Fruit fly (Drosophila melanogaster) whole organism, wandering third instar larva: ENCODE measurements around the gene CG10874.

Source experiments
- Abd-B ChIP-seq: fragments of >200 bp; optimal IDR thresholded peaks from 2 replicates; lab custom pipeline; 2017; ENCODE audit warnings: missing biosample characterization, missing genetic modification characterization
- CG32264 ChIP-seq: fragments of 200-800 bp; sonication (Bioruptor generic); optimal IDR thresholded peaks from 2 replicates; lab custom pipeline; 2016; ENCODE audit warnings: missing biosample characterization, missing genetic modification characterization
- CG9705 ChIP-seq: fragments of 200-800 bp; sonication (Bioruptor generic); optimal IDR thresholded peaks from 2 replicates; lab custom pipeline; 2018; ENCODE audit warnings: missing biosample characterization, mild to moderate bottlenecking, missing genetic modification characterization
- CrebA ChIP-seq: fragments of 200-800 bp; sonication (Bioruptor generic); optimal IDR thresholded peaks from 2 replicates; lab custom pipeline; 2016; ENCODE audit warnings: missing biosample characterization, mild to moderate bottlenecking, missing genetic modification characterization, borderline replicate concordance
- Dfd ChIP-seq: fragments of >200 bp; optimal IDR thresholded peaks from 2 replicates; lab custom pipeline; 2017; ENCODE audit warnings: missing biosample characterization, missing genetic modification characterization
- Dif ChIP-seq: fragments of 200-275, 200-300 bp; sonication (Bioruptor generic); optimal IDR thresholded peaks from 2 replicates; lab custom pipeline; 2018; ENCODE audit warnings: missing biosample characterization, missing genetic modification characterization; ENCODE audit not compliant: partially characterized antibody
- GATAd ChIP-seq: sonication (Bioruptor generic); optimal IDR thresholded peaks from 2 replicates; lab custom pipeline; 2016; ENCODE audit warnings: missing biosample characterization, missing genetic modification characterization
- HLH106 ChIP-seq: fragments of 200-800 bp; optimal IDR thresholded peaks from 3 replicates; lab custom pipeline; 2019; ENCODE audit warnings: missing biosample characterization, mild to moderate bottlenecking, missing genetic modification characterization, moderate library complexity
- Hnf4 ChIP-seq: fragments of 200-800 bp; sonication (Bioruptor generic); optimal IDR thresholded peaks from 2 replicates; lab custom pipeline; 2016; ENCODE audit warnings: missing biosample characterization, mild to moderate bottlenecking, missing genetic modification characterization
- Hr78 ChIP-seq: fragments of >200 bp; optimal IDR thresholded peaks from 2 replicates; lab custom pipeline; 2017; ENCODE audit warnings: missing biosample characterization, missing genetic modification characterization
- Hr83 ChIP-seq: fragments of 200-300 bp; sonication (Bioruptor generic); optimal IDR thresholded peaks from 2 replicates; lab custom pipeline; 2016; ENCODE audit warnings: missing biosample characterization, mild to moderate bottlenecking, missing genetic modification characterization, moderate library complexity; ENCODE audit not compliant: poor library complexity, severe bottlenecking
- Jra ChIP-seq: sonication (Bioruptor generic); optimal IDR thresholded peaks from 2 replicates; lab custom pipeline; 2016; ENCODE audit warnings: missing biosample characterization, missing genetic modification characterization
- Mio ChIP-seq: sonication (Bioruptor generic); optimal IDR thresholded peaks from 2 replicates; lab custom pipeline; 2016; ENCODE audit warnings: missing biosample characterization, missing genetic modification characterization
- Myc ChIP-seq: fragments of >200 bp; optimal IDR thresholded peaks from 2 replicates; lab custom pipeline; 2017
- N ChIP-seq: fragments of >200 bp; optimal IDR thresholded peaks from 2 replicates; lab custom pipeline; 2018; ENCODE audit warnings: missing biosample characterization, missing external identifiers, missing genetic modification characterization
- OdsH ChIP-seq: fragments of 200-800 bp; sonication (Bioruptor generic); optimal IDR thresholded peaks from 2 replicates; lab custom pipeline; 2016; ENCODE audit warnings: missing biosample characterization, mild to moderate bottlenecking, missing genetic modification characterization
- Rel ChIP-seq, 2 experiments: fragments of 200-800 bp; sonication (Bioruptor generic) in 1 of 2; optimal IDR thresholded peaks; 2 replicates in 1 of 2; 3 replicates in 1 of 2; lab custom pipeline; 2016 to 2019; ENCODE audit warnings: mild to moderate bottlenecking in 2 of 2, missing biosample characterization in 2 of 2, missing genetic modification characterization in 2 of 2, moderate library complexity in 1 of 2
- Sp1 ChIP-seq: fragments of 200-800 bp; sonication (Bioruptor generic); optimal IDR thresholded peaks from 3 replicates; lab custom pipeline; 2019; ENCODE audit warnings: missing biosample characterization, mild to moderate bottlenecking, missing genetic modification characterization, moderate library complexity
- Vsx2 ChIP-seq: fragments of 200-300, 225-300 bp; sonication (Bioruptor generic); optimal IDR thresholded peaks from 2 replicates; lab custom pipeline; 2018; ENCODE audit warnings: missing biosample characterization, missing genetic modification characterization; ENCODE audit not compliant: partially characterized antibody
- br ChIP-seq: fragments of 200-800 bp; sonication (Bioruptor generic); optimal IDR thresholded peaks from 2 replicates; lab custom pipeline; 2016; ENCODE audit warnings: missing biosample characterization, missing genetic modification characterization
- brk ChIP-seq: fragments of 200-800 bp; sonication (Bioruptor generic); optimal IDR thresholded peaks from 2 replicates; lab custom pipeline; 2016; ENCODE audit warnings: missing biosample characterization, mild to moderate bottlenecking, missing genetic modification characterization
- dl ChIP-seq, 2 experiments: fragments of 175-275, 200-275 bp in 1 of 2; fragments of 200-275 bp in 1 of 2; sonication (Bioruptor generic); optimal IDR thresholded peaks; lab custom pipeline; 2018; ENCODE audit warnings: mild to moderate bottlenecking in 2 of 2, missing biosample characterization in 2 of 2, missing genetic modification characterization in 2 of 2, moderate library complexity in 2 of 2; ENCODE audit not compliant: partially characterized antibody in 2 of 2, insufficient read depth in 1 of 2
- dmrt93B ChIP-seq: fragments of 200-800 bp; sonication (Bioruptor generic); optimal IDR thresholded peaks from 2 replicates; lab custom pipeline; 2018; ENCODE audit warnings: missing biosample characterization, mild to moderate bottlenecking, missing genetic modification characterization
- dsf ChIP-seq: sonication (Bioruptor generic); optimal IDR thresholded peaks from 2 replicates; lab custom pipeline; 2016; ENCODE audit warnings: missing biosample characterization, missing genetic modification characterization, borderline replicate concordance
- ey ChIP-seq: fragments of 200-800 bp; sonication (Bioruptor generic); optimal IDR thresholded peaks from 2 replicates; lab custom pipeline; 2016; ENCODE audit warnings: missing biosample characterization, missing genetic modification characterization
- foxo ChIP-seq, 2 experiments: fragments of 200-800 bp; sonication (Bioruptor generic); optimal IDR thresholded peaks; 2 replicates in 1 of 2; 3 replicates in 1 of 2; lab custom pipeline; 2016 to 2017; ENCODE audit warnings: missing biosample characterization in 2 of 2, missing genetic modification characterization in 2 of 2
- fru ChIP-seq: fragments of 200-800 bp; sonication (Bioruptor generic); optimal IDR thresholded peaks from 3 replicates; lab custom pipeline; 2016; ENCODE audit warnings: missing biosample characterization, mild to moderate bottlenecking, missing genetic modification characterization
- h ChIP-seq: fragments of 200-800 bp; sonication (Bioruptor generic); optimal IDR thresholded peaks from 3 replicates; lab custom pipeline; 2016; ENCODE audit warnings: missing biosample characterization, mild to moderate bottlenecking, missing genetic modification characterization
- jim ChIP-seq: fragments of 175-275, 200-325 bp; sonication (Bioruptor generic); optimal IDR thresholded peaks from 2 replicates; lab custom pipeline; 2016; ENCODE audit warnings: missing biosample characterization, mild to moderate bottlenecking, missing genetic modification characterization
- lola ChIP-seq: fragments of >200 bp; optimal IDR thresholded peaks from 2 replicates; lab custom pipeline; 2017; ENCODE audit warnings: missing biosample characterization, missing genetic modification characterization
- pan ChIP-seq: fragments of >200 bp; optimal IDR thresholded peaks from 2 replicates; lab custom pipeline; 2017
- psq ChIP-seq: fragments of 200-800 bp; sonication (Bioruptor generic); optimal IDR thresholded peaks from 3 replicates; lab custom pipeline; 2017; ENCODE audit warnings: missing biosample characterization, mild to moderate bottlenecking, missing genetic modification characterization, moderate library complexity
- rgr ChIP-seq: fragments of 200-800 bp; sonication (Bioruptor generic); optimal IDR thresholded peaks from 3 replicates; lab custom pipeline; 2016; ENCODE audit warnings: missing biosample characterization, mild to moderate bottlenecking, missing genetic modification characterization
- sage ChIP-seq: fragments of 200-800 bp; sonication (Bioruptor generic); optimal IDR thresholded peaks from 2 replicates; lab custom pipeline; 2016; ENCODE audit warnings: missing biosample characterization, mild to moderate bottlenecking, missing genetic modification characterization
- sv ChIP-seq: fragments of 200-800 bp; sonication (Bioruptor generic); optimal IDR thresholded peaks from 3 replicates; lab custom pipeline; 2016; ENCODE audit warnings: missing biosample characterization, missing genetic modification characterization
- tai ChIP-seq: sonication (Bioruptor generic); optimal IDR thresholded peaks from 2 replicates; lab custom pipeline; 2016; ENCODE audit warnings: missing biosample characterization, missing genetic modification characterization
- usp ChIP-seq: fragments of >200 bp; optimal IDR thresholded peaks from 2 replicates; lab custom pipeline; 2017; ENCODE audit warnings: missing biosample characterization, missing genetic modification characterization
- woc ChIP-seq: sonication (Bioruptor generic); optimal IDR thresholded peaks from 2 replicates; lab custom pipeline; 2016; ENCODE audit warnings: missing biosample characterization, mild to moderate bottlenecking, missing genetic modification characterization

Gene CG10874

dm6 chr2L:2202018-2202852 is 10.0 kb upstream of the CG10874 start:
- TF ChIP-seq GATAd (GFP tag; lab: Kevin White, UChicago) (no peak), woc (GFP tag; lab: Kevin White, UChicago) (peak; percentile 100), jim (GFP tag; lab: Kevin White, UChicago) (peak; percentile 54), HLH106 (tag; lab: Kevin White, UChicago) (peak; percentile 100), N (peak; percentile 24), Jra (GFP tag; lab: Kevin White, UChicago) (peak; percentile 99), Vsx2 (peak; percentile 87), dmrt93B (GFP tag; lab: Kevin White, UChicago) (peak; percentile 99), CG32264 (GFP tag; lab: Kevin White, UChicago) (peak; percentile 99), Myc (lab: Kevin White, UChicago) (no peak), Mio (GFP tag; lab: Kevin White, UChicago) (peak; percentile 94), fru (GFP tag; lab: Kevin White, UChicago) (peak; percentile 100), Hr78 (GFP tag; lab: Kevin White, UChicago) (no peak), CrebA (GFP tag; lab: Kevin White, UChicago) (peak; percentile 97), pan (no peak), brk (GFP tag; lab: Kevin White, UChicago) (peak; percentile 99), psq (GFP tag; lab: Kevin White, UChicago) (peak; percentile 99), Sp1 (peak; percentile 100), Abd-B (GFP tag; lab: Kevin White, UChicago) (peak; percentile 1), dl (GFP tag; optimal IDR thresholded peaks at IDR 0.05; lab: Kevin White, UChicago; ENCODE audit: insufficient read depth in 1 of 2, partially characterized antibody in 2 of 2) (peak; percentile 74 to 82), Hnf4 (peak; percentile 100), br (GFP tag; lab: Kevin White, UChicago) (peak; percentile 100), foxo (GFP tag; optimal IDR thresholded peaks at IDR 0.05; lab: Kevin White, UChicago) (peak; percentile 98 to 100), Dif (GFP tag; lab: Kevin White, UChicago) (peak; percentile 87), usp (GFP tag; lab: Kevin White, UChicago) (no peak), sv (GFP tag; lab: Kevin White, UChicago) (peak; percentile 97), Hr83 (GFP tag; lab: Kevin White, UChicago) (peak; percentile 84), Rel (GFP tag; optimal IDR thresholded peaks at IDR 0.05; lab: Kevin White, UChicago) (peak; percentile 100), Rel (tag; optimal IDR thresholded peaks at IDR 0.05; lab: Kevin White, UChicago) (peak; percentile 64), rgr (GFP tag; lab: Kevin White, UChicago) (peak; percentile 100), ey (peak; percentile 100), tai (GFP tag; lab: Kevin White, UChicago) (peak; percentile 99), sage (peak; percentile 99), CG9705 (GFP tag; lab: Kevin White, UChicago) (peak; percentile 98), lola (no peak), OdsH (GFP tag; lab: Kevin White, UChicago) (peak; percentile 100), h (peak; percentile 100), dsf (GFP tag; lab: Kevin White, UChicago) (peak; percentile 98), Dfd (GFP tag; lab: Kevin White, UChicago) (no peak)

- no peak for TF ChIP-seq Mio (GFP tag; lab: Kevin White, UChicago)
- peak; percentile 76 for TF ChIP-seq br (GFP tag; lab: Kevin White, UChicago)
- peak; percentile 76 for TF ChIP-seq fru (GFP tag; lab: Kevin White, UChicago)
- TF ChIP-seq Abd-B (GFP tag; lab: Kevin White, UChicago): no peak
- no peak for TF ChIP-seq Myc (lab: Kevin White, UChicago)
- TF ChIP-seq dsf (GFP tag; lab: Kevin White, UChicago): no peak
- TF ChIP-seq psq (GFP tag; lab: Kevin White, UChicago): peak; percentile 48
- peak; percentile 78 for TF ChIP-seq ey
- TF ChIP-seq Hr83 (GFP tag; lab: Kevin White, UChicago): no peak
- TF ChIP-seq tai (GFP tag; lab: Kevin White, UChicago): peak; percentile 51
- TF ChIP-seq N: no peak
- TF ChIP-seq dmrt93B (GFP tag; lab: Kevin White, UChicago): peak; percentile 58
- TF ChIP-seq Vsx2: no peak
- peak; percentile 72 for TF ChIP-seq CG32264 (GFP tag; lab: Kevin White, UChicago)
- no peak for TF ChIP-seq lola
- TF ChIP-seq h: peak; percentile 85
- TF ChIP-seq Jra (GFP tag; lab: Kevin White, UChicago): no peak
- peak; percentile 24 for TF ChIP-seq woc (GFP tag; lab: Kevin White, UChicago)
- TF ChIP-seq usp (GFP tag; lab: Kevin White, UChicago): no peak
- TF ChIP-seq Dif (GFP tag; lab: Kevin White, UChicago): no peak
- TF ChIP-seq rgr (GFP tag; lab: Kevin White, UChicago): peak; percentile 78
- TF ChIP-seq sv (GFP tag; lab: Kevin White, UChicago): peak; percentile 64
- TF ChIP-seq dl (GFP tag; optimal IDR thresholded peaks at IDR 0.05; lab: Kevin White, UChicago; ENCODE audit: insufficient read depth in 1 of 2, partially characterized antibody in 2 of 2): no peak
- no peak for TF ChIP-seq Hr78 (GFP tag; lab: Kevin White, UChicago)
- TF ChIP-seq Hnf4: peak; percentile 65
- TF ChIP-seq OdsH (GFP tag; lab: Kevin White, UChicago): peak; percentile 73
- peak; percentile 25 for TF ChIP-seq CG9705 (GFP tag; lab: Kevin White, UChicago)
- TF ChIP-seq Rel (GFP tag; optimal IDR thresholded peaks at IDR 0.05; lab: Kevin White, UChicago): no peak
- TF ChIP-seq Rel (tag; optimal IDR thresholded peaks at IDR 0.05; lab: Kevin White, UChicago): no peak
- peak; percentile 61 for TF ChIP-seq sage
- TF ChIP-seq GATAd (GFP tag; lab: Kevin White, UChicago): no peak
- peak; percentile 78 for TF ChIP-seq Sp1
- TF ChIP-seq HLH106 (tag; lab: Kevin White, UChicago): peak; percentile 74
- peak; percentile 7 for TF ChIP-seq CrebA (GFP tag; lab: Kevin White, UChicago)
- TF ChIP-seq brk (GFP tag; lab: Kevin White, UChicago): peak; percentile 47
- TF ChIP-seq foxo (GFP tag; optimal IDR thresholded peaks at IDR 0.05; lab: Kevin White, UChicago): peak in 1 of 2 experiments; percentile 82
- TF ChIP-seq Dfd (GFP tag; lab: Kevin White, UChicago): no peak
- no peak for TF ChIP-seq pan
Measured at dm6 chr2L:2201107-2201561, 8.9 kb upstream of the CG10874 start.
